Worm (Caenorhabditis elegans): ENCODE results near the gene T11F9.7.

DNA sequence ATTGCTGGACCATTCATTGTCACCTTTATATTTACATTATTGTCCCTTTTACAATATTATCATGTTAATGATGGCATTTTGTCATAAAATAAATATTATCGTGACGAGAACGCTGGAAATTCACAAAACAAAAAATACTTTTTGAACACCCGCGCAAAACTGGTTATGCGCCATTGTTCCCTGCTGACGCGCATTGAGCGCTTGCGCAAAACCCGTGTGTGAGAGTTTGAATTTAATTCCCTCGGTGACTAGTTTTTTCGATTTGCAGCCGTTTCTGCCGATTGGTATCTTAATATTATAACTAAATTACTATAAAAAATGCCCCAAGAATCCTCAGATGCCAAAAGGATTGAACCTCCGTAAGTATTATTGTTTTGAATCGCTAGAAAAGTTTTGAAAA, 45.7 kb downstream of the T11F9.7 start, which contains the start of gene pafo-1:
- TF ChIP-seq lin-35 (GFP tag; optimal IDR thresholded peaks at IDR 0.05): peak; percentile 92 to 98 (median 93)
- peak; percentile 54; the same call in 1 of the 2 replicates for TF ChIP-seq attf-6 (GFP tag; IDR thresholded peaks at IDR 0.05)
- TF ChIP-seq ama-1 (optimal IDR thresholded peaks at IDR 0.05): no peak
- no peak for TF ChIP-seq ama-1 (GFP tag; optimal IDR thresholded peaks at IDR 0.05)
- TF ChIP-seq F49E8.2 (tag; optimal IDR thresholded peaks at IDR 0.05; ENCODE audit: insufficient read depth): no peak
- TF ChIP-seq attf-5 (GFP tag; optimal IDR thresholded peaks at IDR 0.05): peak; percentile 89
- peak; percentile 85 for TF ChIP-seq repo-1 (tag; optimal IDR thresholded peaks at IDR 0.05)
- TF ChIP-seq lir-1 (GFP tag; conservative IDR thresholded peaks at IDR 0.05): 0 out of 2 replicates have a peak, but pooled peaks have one; percentile 42
- peak; percentile 78 for TF ChIP-seq C06A6.2 (GFP tag; conservative IDR thresholded peaks at IDR 0.05)
